Worm (Caenorhabditis elegans) whole organism, young adult: ENCODE measurements around the gene hif-1.

Experiments
- B0261.1 ChIP-seq: sonication (generic microtip); optimal IDR thresholded peaks from 2 replicates; lab custom pipeline; 2016; ENCODE audit warnings: mild to moderate bottlenecking, missing genetic modification characterization, moderate library complexity, missing compliant biosample characterization
- C17E4.6 ChIP-seq: fragments of 200-800 bp; sonication (Bioruptor generic); IDR thresholded peaks from 2 replicates; pipeline ENCODE4 v1.3.6; 2022; ENCODE audit warnings: missing genetic modification reagents, missing genetic modification characterization, missing compliant biosample characterization
- F22D6.2 ChIP-seq: sonication (generic microtip); optimal IDR thresholded peaks from 2 replicates; lab custom pipeline; 2016; ENCODE audit warnings: mild to moderate bottlenecking, missing genetic modification characterization, missing compliant biosample characterization
- F39B2.1 ChIP-seq: fragments of 200-800 bp; sonication (Bioruptor generic); IDR thresholded peaks from 2 replicates; pipeline ENCODE4 v1.3.6; 2022; ENCODE audit warnings: missing genetic modification reagents, missing genetic modification characterization, missing compliant biosample characterization
- F57C9.4 ChIP-seq: sonication (generic microtip); optimal IDR thresholded peaks from 2 replicates; lab custom pipeline; 2017; ENCODE audit warnings: mild to moderate bottlenecking, missing genetic modification characterization, missing compliant biosample characterization
- T26A5.8 ChIP-seq: sonication (generic microtip); optimal IDR thresholded peaks from 2 replicates; lab custom pipeline; 2016; ENCODE audit warnings: missing genetic modification characterization, missing compliant biosample characterization
- Y67H2A.10 ChIP-seq: fragments of 200-800 bp; sonication (Bioruptor generic); conservative IDR thresholded peaks from 2 replicates; pipeline ENCODE4 v1.3.6; 2022; ENCODE audit warnings: missing genetic modification reagents, missing genetic modification characterization, missing compliant biosample characterization
- ZK185.1 ChIP-seq: sonication (generic microtip); optimal IDR thresholded peaks from 2 replicates; lab custom pipeline; 2016; ENCODE audit warnings: mild to moderate bottlenecking, missing genetic modification characterization, missing compliant biosample characterization; ENCODE audit not compliant: poor library complexity, severe bottlenecking
- ama-1 ChIP-seq, 3 experiments: fragments of 150-350 bp in 1 of 3; sonication (generic microtip) in 2 of 3; optimal IDR thresholded peaks; 2 replicates each; lab custom pipeline; 2014 to 2018; ENCODE audit warnings: missing biosample characterization in 2 of 3, missing genetic modification characterization in 2 of 3, missing genetic modification reagents in 2 of 3
- attf-5 ChIP-seq: fragments of 200-800 bp; sonication (Bioruptor generic); optimal IDR thresholded peaks from 2 replicates; lab custom pipeline; 2018; ENCODE audit warnings: mild to moderate bottlenecking, missing genetic modification characterization, missing compliant biosample characterization
- attf-6 ChIP-seq: fragments of 200-800 bp; sonication (Bioruptor generic); IDR thresholded peaks from 2 replicates; pipeline ENCODE4 v1.3.6; 2022; ENCODE audit warnings: missing genetic modification reagents, missing genetic modification characterization, missing compliant biosample characterization
- bed-1 ChIP-seq: fragments of 200-800 bp; sonication (Bioruptor generic); IDR thresholded peaks from 2 replicates; pipeline ENCODE4 v1.3.6; 2022; ENCODE audit warnings: missing genetic modification reagents, missing genetic modification characterization, missing compliant biosample characterization
- ccch-3 ChIP-seq: fragments of 200-800 bp; sonication (Bioruptor generic); optimal IDR thresholded peaks from 2 replicates; lab custom pipeline; 2018; ENCODE audit warnings: mild to moderate bottlenecking, missing genetic modification characterization, missing compliant biosample characterization
- cebp-1 ChIP-seq, 2 experiments: fragments of 200-800 bp in 1 of 2; sonication (Bioruptor generic) in 1 of 2; sonication (generic microtip) in 1 of 2; IDR thresholded peaks in 1 of 2; optimal IDR thresholded peaks in 1 of 2; 2 replicates each; pipeline versions ENCODE4 v1.3.6 to Lab custom; 2017 to 2022; ENCODE audit warnings: missing compliant biosample characterization in 2 of 2, missing genetic modification characterization in 2 of 2, mild to moderate bottlenecking in 1 of 2, missing genetic modification reagents in 1 of 2, moderate library complexity in 1 of 2
- ceh-27 ChIP-seq: fragments of 200-800 bp; sonication (Bioruptor generic); optimal IDR thresholded peaks from 2 replicates; lab custom pipeline; 2018; ENCODE audit warnings: mild to moderate bottlenecking, missing genetic modification characterization, moderate library complexity, missing compliant biosample characterization
- ceh-40 ChIP-seq: fragments of 200-800 bp; sonication (Bioruptor generic); IDR thresholded peaks from 2 replicates; pipeline ENCODE4 v1.3.6; 2022; ENCODE audit warnings: missing genetic modification characterization, missing compliant biosample characterization
- dox-1 ChIP-seq: fragments of 200-800 bp; sonication (Bioruptor generic); IDR thresholded peaks from 2 replicates; pipeline ENCODE4 v1.3.6; 2022; ENCODE audit warnings: missing genetic modification reagents, missing genetic modification characterization, missing compliant biosample characterization
- egrh-3 ChIP-seq: fragments of 200-800 bp; sonication (Bioruptor generic); IDR thresholded peaks from 2 replicates; pipeline ENCODE4 v1.3.6; 2022; ENCODE audit warnings: missing genetic modification reagents, missing genetic modification characterization, missing compliant biosample characterization
- ets-4 ChIP-seq: fragments of 200-800 bp; sonication (Bioruptor generic); optimal IDR thresholded peaks from 2 replicates; lab custom pipeline; 2018; ENCODE audit warnings: mild to moderate bottlenecking, missing genetic modification characterization, missing compliant biosample characterization
- gei-17 ChIP-seq: fragments of 200-800 bp; sonication (Bioruptor generic); optimal IDR thresholded peaks from 2 replicates; lab custom pipeline; 2018; ENCODE audit warnings: mild to moderate bottlenecking, missing genetic modification characterization, missing compliant biosample characterization
- hmg-1.2 ChIP-seq: fragments of 200-800 bp; sonication (Bioruptor generic); IDR thresholded peaks from 2 replicates; pipeline ENCODE4 v1.3.6; 2022; ENCODE audit warnings: missing genetic modification reagents, missing genetic modification characterization, missing compliant biosample characterization
- hrde-1 ChIP-seq: sonication (generic microtip); optimal IDR thresholded peaks from 2 replicates; lab custom pipeline; 2016; ENCODE audit warnings: missing genetic modification characterization, mild to moderate bottlenecking, missing compliant biosample characterization, moderate library complexity, missing genotype, missing genetic modification reagents, borderline replicate concordance
- lag-1 ChIP-seq: fragments of 200-800 bp; sonication (Bioruptor generic); IDR thresholded peaks from 2 replicates; pipeline ENCODE4 v1.3.6; 2022; ENCODE audit warnings: missing genetic modification reagents, missing genetic modification characterization, missing compliant biosample characterization
- let-526 ChIP-seq: fragments of 200-800 bp; sonication (Bioruptor generic); IDR thresholded peaks from 2 replicates; pipeline ENCODE4 v1.3.6; 2022; ENCODE audit warnings: missing genetic modification reagents, missing genetic modification characterization, missing compliant biosample characterization
- let-607 ChIP-seq, 2 experiments: fragments of 200-800 bp in 1 of 2; sonication (Bioruptor generic) in 1 of 2; sonication (generic microtip) in 1 of 2; optimal IDR thresholded peaks; 2 replicates each; lab custom pipeline; 2016 to 2018; ENCODE audit warnings: mild to moderate bottlenecking in 2 of 2, missing compliant biosample characterization in 2 of 2, missing genetic modification characterization in 2 of 2, moderate library complexity in 2 of 2, missing genotype in 1 of 2
- lir-1 ChIP-seq: fragments of 200-800 bp; sonication (Bioruptor generic); conservative IDR thresholded peaks from 2 replicates; pipeline ENCODE4 v1.3.6; 2022; ENCODE audit warnings: missing genetic modification reagents, missing genetic modification characterization, missing compliant biosample characterization
- madf-10 ChIP-seq: sonication (generic microtip); optimal IDR thresholded peaks from 2 replicates; lab custom pipeline; 2016; ENCODE audit warnings: mild to moderate bottlenecking, missing genetic modification characterization, missing compliant biosample characterization
- madf-3 ChIP-seq: fragments of 200-800 bp; sonication (Bioruptor generic); IDR thresholded peaks from 2 replicates; pipeline ENCODE4 v1.3.6; 2022; ENCODE audit warnings: missing genetic modification reagents, missing genetic modification characterization, missing compliant biosample characterization
- mes-4 ChIP-seq: sonication (generic microtip); optimal IDR thresholded peaks from 2 replicates; lab custom pipeline; 2016; ENCODE audit warnings: missing genotype, missing genetic modification characterization, missing compliant biosample characterization
- nfya-2 ChIP-seq: fragments of 200-800 bp; sonication (Bioruptor generic); IDR thresholded peaks from 2 replicates; pipeline ENCODE4 v1.3.6; 2022; ENCODE audit warnings: missing genetic modification reagents, missing genetic modification characterization, missing compliant biosample characterization
- nhr-179 ChIP-seq: sonication (generic microtip); optimal IDR thresholded peaks from 2 replicates; lab custom pipeline; 2016; ENCODE audit warnings: mild to moderate bottlenecking, missing genetic modification characterization, missing compliant biosample characterization
- nhr-80 ChIP-seq: sonication (generic microtip); optimal IDR thresholded peaks from 2 replicates; lab custom pipeline; 2016; ENCODE audit warnings: missing genetic modification characterization, missing compliant biosample characterization
- pha-4 ChIP-seq: fragments of 150-350 bp; sonication (generic microtip); optimal IDR thresholded peaks from 2 replicates; lab custom pipeline; 2014; ENCODE audit warnings: missing biosample characterization, missing genetic modification reagents, missing genetic modification characterization
- rcor-1 ChIP-seq: fragments of 200-800 bp; sonication (Bioruptor generic); IDR thresholded peaks from 2 replicates; pipeline ENCODE4 v1.3.6; 2022; ENCODE audit warnings: missing genetic modification reagents, missing genetic modification characterization, missing compliant biosample characterization
- rec-8 ChIP-seq, 2 experiments: sonication (generic microtip); optimal IDR thresholded peaks; 2 replicates each; lab custom pipeline; 2016; ENCODE audit warnings: mild to moderate bottlenecking in 2 of 2, missing genetic modification characterization in 2 of 2, missing genetic modification reagents in 2 of 2, missing genotype in 2 of 2, missing biosample characterization in 1 of 2, missing compliant biosample characterization in 1 of 2, moderate library complexity in 1 of 2
- sea-2 ChIP-seq: fragments of 200-800 bp; sonication (Bioruptor generic); IDR thresholded peaks from 2 replicates; pipeline ENCODE4 v1.3.6; 2022; ENCODE audit warnings: missing genetic modification characterization, missing compliant biosample characterization
- snpc-4 ChIP-seq, 5 experiments: fragments of 150-350 bp in 1 of 5; sonication (generic microtip) in 4 of 5; optimal IDR thresholded peaks; 2 replicates each; lab custom pipeline; 2014 to 2018; ENCODE audit warnings: missing genetic modification characterization in 5 of 5, missing biosample characterization in 3 of 5, antibody characterized with exemption in 2 of 5, mild to moderate bottlenecking in 2 of 5, missing compliant biosample characterization in 2 of 5, missing genotype in 2 of 5, moderate library complexity in 2 of 5, missing genetic modification reagents in 1 of 5

hif-1 gene

ce11 chrV:20828820-20829219 is 48.6 kb downstream of the hif-1 start, which contains the start of gene sbt-1 (continued):
- no peak for TF ChIP-seq B0261.1 (tag; lab: Kevin White, UChicago)
- no peak for TF ChIP-seq mes-4 (tag; lab: Kevin White, UChicago)
- TF ChIP-seq lir-1 (GFP tag; lab: Robert Waterston, UW): peak; percentile 32
- TF ChIP-seq bed-1 (GFP tag; lab: Robert Waterston, UW): no peak
- peak; percentile 6 for TF ChIP-seq ceh-27
- no peak for TF ChIP-seq let-526 (GFP tag; lab: Robert Waterston, UW)

ce11 chrV:20829511-20829910 is 49.3 kb downstream of the hif-1 start, which contains the start of gene num-1:
TSS of gene num-1 (plus strand) at chrV:20829811.
- TF ChIP-seq hrde-1 (tag; lab: Kevin White, UChicago) (no peak), attf-5 (no peak), nhr-179 (tag; lab: Kevin White, UChicago) (no peak), ceh-27 (no peak), F57C9.4 (tag; lab: Kevin White, UChicago) (no peak), lag-1 (no peak), sea-2 (GFP tag; lab: Robert Waterston, UW) (no peak), nfya-2 (GFP tag; lab: Robert Waterston, UW) (no peak), madf-3 (GFP tag; lab: Robert Waterston, UW) (no peak), let-526 (GFP tag; lab: Robert Waterston, UW) (no peak), T26A5.8 (tag; lab: Kevin White, UChicago) (no peak), egrh-3 (GFP tag; lab: Robert Waterston, UW) (no peak)

ce11 chrV:20830409-20830808 is 50.2 kb downstream of the hif-1 start:
- TF ChIP-seq dox-1 (GFP tag; lab: Robert Waterston, UW) (no peak), F22D6.2 (no peak), let-607 (tag; optimal IDR thresholded peaks at IDR 0.05; lab: Kevin White, UChicago) (peak; percentile 70 to 89), F39B2.1 (GFP tag; lab: Robert Waterston, UW) (no peak), attf-5 (no peak), nhr-80 (peak; percentile 29), ccch-3 (GFP tag; lab: Kevin White, UChicago) (no peak)

- TF ChIP-seq madf-10 (tag; lab: Kevin White, UChicago) (no peak), gei-17 (GFP tag; lab: Kevin White, UChicago) (no peak), attf-6 (GFP tag; lab: Robert Waterston, UW) (no peak), ama-1 (optimal IDR thresholded peaks at IDR 0.05; lab: Kevin White, UChicago) (no peak), ama-1 (GFP tag; optimal IDR thresholded peaks at IDR 0.05; lab: Kevin White, UChicago) (no peak), dox-1 (GFP tag; lab: Robert Waterston, UW) (peak; percentile 78), nhr-80 (peak; percentile 97), rcor-1 (GFP tag; lab: Robert Waterston, UW) (no peak), ceh-40 (GFP tag; lab: Robert Waterston, UW) (no peak), cebp-1 (GFP tag; IDR thresholded peaks at IDR 0.05; lab: Robert Waterston, UW) (no peak), cebp-1 (tag; optimal IDR thresholded peaks at IDR 0.05; lab: Kevin White, UChicago) (peak; percentile 46), snpc-4 (GFP tag; optimal IDR thresholded peaks at IDR 0.05; lab: Kevin White, UChicago) (no peak), snpc-4 (tag; optimal IDR thresholded peaks at IDR 0.05; lab: Kevin White, UChicago) (peak in 1 of 4 experiments; percentile 13), hmg-1.2 (peak; percentile 84), attf-5 (peak; percentile 57), Y67H2A.10 (GFP tag; lab: Robert Waterston, UW) (no peak), C17E4.6 (GFP tag; lab: Robert Waterston, UW) (no peak), pha-4 (tag; lab: Kevin White, UChicago) (peak; percentile 2), rec-8 (tag; optimal IDR thresholded peaks at IDR 0.05; lab: Kevin White, UChicago) (no peak), ZK185.1 (tag; lab: Kevin White, UChicago) (peak; percentile 17), ets-4 (GFP tag; lab: Kevin White, UChicago) (peak; percentile 7)
- TF ChIP-seq, all 124 proteins: peak for 9
These were observed 51.7 kb downstream of the hif-1 start for ce11 chrV:20831867-20832266.
